Fruit fly (Drosophila melanogaster) Kc167 (cell line): Measurements from ENCODE around the gene awd.

Source experiments
- Myc ChIP-seq: fragments of >200 bp; optimal IDR thresholded peaks from 2 replicates; lab custom pipeline; 2017; ENCODE audit warnings: missing external identifiers
- Sin3A ChIP-seq: fragments of >200 bp; optimal IDR thresholded peaks from 2 replicates; lab custom pipeline; 2018; ENCODE audit warnings: missing external identifiers
- ttk ChIP-seq: sonication (Bioruptor generic); optimal IDR thresholded peaks from 2 replicates; lab custom pipeline; 2017; ENCODE audit warnings: missing external identifiers

DNA sequence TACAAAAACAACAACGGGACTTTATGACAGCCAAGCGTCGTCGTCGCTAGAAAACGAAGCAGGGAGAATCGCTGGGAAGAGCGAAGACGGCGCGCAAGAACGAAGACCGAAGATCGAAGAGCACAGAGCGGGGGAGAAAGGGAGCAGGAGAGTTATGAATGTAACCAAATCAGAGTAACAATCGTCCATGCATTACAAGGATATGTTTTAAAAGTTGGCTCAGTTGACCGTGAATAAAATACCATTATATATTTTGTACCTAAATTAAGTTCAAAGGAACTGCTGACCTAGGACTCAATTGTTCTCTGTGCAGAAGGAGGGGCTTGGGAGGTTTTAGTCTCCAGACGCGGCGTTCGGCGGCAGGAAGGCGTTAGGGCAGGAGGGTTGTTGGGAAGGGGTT, 24.4 kb downstream of the awd start:
- TF ChIP-seq Myc (lab: Kevin White, UChicago) (no peak), Sin3A (lab: Kevin White, UChicago) (no peak), ttk (lab: Kevin White, UChicago) (no peak)
